Worm (Caenorhabditis elegans) whole organism, L2 larva: ENCODE measurements around the gene ZC395.11.

Experiments used
- ZK546.5 ChIP-seq: sonication (generic microtip); optimal IDR thresholded peaks from 2 replicates; lab custom pipeline; 2017; ENCODE audit warnings: missing biosample characterization, missing genetic modification characterization
- ama-1 ChIP-seq: fragments of 150-350 bp; optimal IDR thresholded peaks from 2 replicates; lab custom pipeline; 2018; ENCODE audit warnings: inconsistent platforms
- dmd-4 ChIP-seq: sonication (generic microtip); optimal IDR thresholded peaks from 2 replicates; lab custom pipeline; 2017; ENCODE audit warnings: missing biosample characterization, missing genetic modification characterization
- nhr-129 ChIP-seq: fragments of 150-350 bp; optimal IDR thresholded peaks from 2 replicates; lab custom pipeline; 2014; ENCODE audit warnings: missing biosample characterization, missing genetic modification characterization
- sem-4 ChIP-seq: fragments of 150-350 bp; optimal IDR thresholded peaks from 2 replicates; lab custom pipeline; 2014; ENCODE audit warnings: missing biosample characterization, missing genetic modification reagents, missing genetic modification characterization
- skn-1 ChIP-seq: sonication (generic microtip); optimal IDR thresholded peaks from 2 replicates; lab custom pipeline; 2017; ENCODE audit warnings: missing biosample characterization, missing genetic modification characterization
- sma-9 ChIP-seq, 2 experiments: fragments of 150-350 bp in 1 of 2; sonication (generic microtip) in 1 of 2; optimal IDR thresholded peaks; 2 replicates each; lab custom pipeline; 2014 to 2016; ENCODE audit warnings: missing genetic modification characterization in 2 of 2, mild to moderate bottlenecking in 1 of 2, missing biosample characterization in 1 of 2, missing compliant biosample characterization in 1 of 2, missing genetic modification reagents in 1 of 2, moderate library complexity in 1 of 2

DNA sequence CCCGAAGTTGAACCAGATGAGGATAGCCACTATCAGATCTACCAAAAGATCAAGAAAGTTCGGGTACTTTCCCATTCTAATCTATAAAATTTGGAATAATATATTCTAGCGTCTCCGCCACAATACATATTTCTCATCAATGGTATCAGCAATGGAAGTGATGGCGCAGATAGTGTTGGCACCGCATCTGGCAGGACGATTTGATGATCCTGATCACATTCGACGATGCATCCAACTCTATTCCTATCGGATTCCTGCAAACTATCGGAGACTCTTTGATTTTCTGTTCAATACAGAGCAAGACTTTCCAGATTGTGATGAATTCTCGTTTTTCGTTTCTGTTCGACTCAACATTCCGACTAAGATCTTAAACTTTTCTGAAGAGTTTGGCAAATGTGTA lies 43.3 kb upstream of the ZC395.11 start:
- TF ChIP-seq ama-1 (lab: Kevin White, UChicago) (no peak), skn-1 (no peak), sma-9 (GFP tag; optimal IDR thresholded peaks at IDR 0.05; lab: Kevin White, UChicago) (no peak), sma-9 (tag; optimal IDR thresholded peaks at IDR 0.05; lab: Kevin White, UChicago) (no peak), nhr-129 (tag; lab: Kevin White, UChicago) (no peak), ZK546.5 (tag; lab: Kevin White, UChicago) (no peak), dmd-4 (tag; lab: Kevin White, UChicago) (no peak), sem-4 (tag; lab: Kevin White, UChicago) (no peak)
